Fruit fly (Drosophila melanogaster) whole organism, prepupa: ENCODE data around the gene CG17782.

ENCODE experiments used
- Blimp-1 ChIP-seq: fragments of 200-800 bp; sonication (Bioruptor generic); optimal IDR thresholded peaks from 3 replicates; lab custom pipeline; 2017; ENCODE audit warnings: missing biosample characterization, missing genetic modification characterization, mild to moderate bottlenecking, moderate library complexity, missing genetic modification reagents
- CG10669 ChIP-seq: fragments of 200-800 bp; sonication (Bioruptor generic); optimal IDR thresholded peaks from 3 replicates; lab custom pipeline; 2018; ENCODE audit warnings: missing biosample characterization, mild to moderate bottlenecking, missing genetic modification characterization, moderate library complexity
- CG11294 ChIP-seq: fragments of 200-800 bp; sonication (Bioruptor generic); IDR thresholded peaks from 2 replicates; pipeline ENCODE4 v1.3.6; 2022; ENCODE audit warnings: missing biosample characterization, missing genetic modification characterization
- CG11902 ChIP-seq: fragments of 200-800 bp; sonication (Bioruptor generic); optimal IDR thresholded peaks from 3 replicates; lab custom pipeline; 2016; ENCODE audit warnings: missing biosample characterization, missing genetic modification characterization
- CG15336 ChIP-seq: fragments of 200-800 bp; sonication (Bioruptor generic); IDR thresholded peaks from 2 replicates; pipeline ENCODE4 v1.3.6; 2022; ENCODE audit warnings: missing biosample characterization, missing genetic modification characterization
- CG1621 ChIP-seq: fragments of 200-800 bp; sonication (Bioruptor generic); optimal IDR thresholded peaks from 3 replicates; lab custom pipeline; 2018; ENCODE audit warnings: missing biosample characterization, mild to moderate bottlenecking, missing genetic modification characterization
- CG16779 ChIP-seq: fragments of 200-800 bp; sonication (Bioruptor generic); optimal IDR thresholded peaks from 3 replicates; lab custom pipeline; 2017; ENCODE audit warnings: missing biosample characterization, mild to moderate bottlenecking, missing genetic modification characterization
- CG31627 ChIP-seq: fragments of 200-800 bp; sonication (Bioruptor generic); optimal IDR thresholded peaks from 3 replicates; lab custom pipeline; 2016; ENCODE audit warnings: missing biosample characterization, missing genetic modification characterization
- CG4318 ChIP-seq: fragments of 200-800 bp; sonication (Bioruptor generic); optimal IDR thresholded peaks from 3 replicates; lab custom pipeline; 2017; ENCODE audit warnings: missing biosample characterization, mild to moderate bottlenecking, missing genetic modification characterization
- CG6276 ChIP-seq: fragments of 200-800 bp; sonication (Bioruptor generic); optimal IDR thresholded peaks from 2 replicates; lab custom pipeline; 2017; ENCODE audit warnings: missing biosample characterization, mild to moderate bottlenecking, missing genetic modification characterization
- CG8119 ChIP-seq: fragments of 200-800 bp; sonication (Bioruptor generic); IDR thresholded peaks from 3 replicates; pipeline ENCODE4 v1.3.6; 2022; ENCODE audit warnings: missing biosample characterization, missing genetic modification characterization
- CG8632 ChIP-seq: fragments of 200-800 bp; sonication (Bioruptor generic); optimal IDR thresholded peaks from 3 replicates; lab custom pipeline; 2016; ENCODE audit warnings: missing biosample characterization, missing genetic modification characterization
- CG9139 ChIP-seq: fragments of 200-800 bp; sonication (Bioruptor generic); optimal IDR thresholded peaks from 3 replicates; lab custom pipeline; 2017; ENCODE audit warnings: missing biosample characterization, mild to moderate bottlenecking, missing genetic modification characterization
- Eip93F ChIP-seq: fragments of 200-800 bp; sonication (Bioruptor generic); optimal IDR thresholded peaks from 2 replicates; lab custom pipeline; 2016; ENCODE audit warnings: missing biosample characterization, mild to moderate bottlenecking, missing genetic modification characterization
- Ets21C ChIP-seq: fragments of 200-800 bp; sonication (Bioruptor generic); optimal IDR thresholded peaks from 3 replicates; lab custom pipeline; 2016; ENCODE audit warnings: missing biosample characterization, missing genetic modification characterization
- Gug ChIP-seq: fragments of 200-800 bp; sonication (Bioruptor generic); IDR thresholded peaks from 2 replicates; pipeline ENCODE4 v1.3.6; 2022; ENCODE audit warnings: missing biosample characterization, missing genetic modification characterization
- Hr38 ChIP-seq: sonication (Bioruptor generic); optimal IDR thresholded peaks from 2 replicates; lab custom pipeline; 2016; ENCODE audit warnings: missing biosample characterization, missing genetic modification characterization
- Hr39 ChIP-seq: fragments of 200-800 bp; sonication (Bioruptor generic); optimal IDR thresholded peaks from 2 replicates; lab custom pipeline; 2016; ENCODE audit warnings: missing biosample characterization, missing genetic modification characterization
- Hr4 ChIP-seq: fragments of 200-800 bp; sonication (Bioruptor generic); optimal IDR thresholded peaks from 3 replicates; lab custom pipeline; 2016; ENCODE audit warnings: missing biosample characterization, missing genetic modification characterization
- Met ChIP-seq: fragments of 200-800 bp; sonication (Bioruptor generic); optimal IDR thresholded peaks from 3 replicates; lab custom pipeline; 2016; ENCODE audit warnings: missing biosample characterization, missing genetic modification characterization
- Smox ChIP-seq: fragments of 200-800 bp; sonication (Bioruptor generic); optimal IDR thresholded peaks from 3 replicates; lab custom pipeline; 2016; ENCODE audit warnings: missing biosample characterization, missing genetic modification characterization
- Sox14 ChIP-seq: fragments of 200-800 bp; sonication (Bioruptor generic); optimal IDR thresholded peaks from 3 replicates; lab custom pipeline; 2016; ENCODE audit warnings: missing biosample characterization, missing genetic modification characterization
- Sox15 ChIP-seq: fragments of 200-800 bp; sonication (Bioruptor generic); optimal IDR thresholded peaks from 3 replicates; lab custom pipeline; 2016; ENCODE audit warnings: missing biosample characterization, missing genetic modification characterization
- acj6 ChIP-seq: fragments of 200-800 bp; sonication (Bioruptor generic); optimal IDR thresholded peaks from 3 replicates; lab custom pipeline; 2016; ENCODE audit warnings: missing biosample characterization, missing genetic modification characterization
- cyc ChIP-seq: fragments of 200-800 bp; sonication (Bioruptor generic); optimal IDR thresholded peaks from 3 replicates; lab custom pipeline; 2016; ENCODE audit warnings: missing biosample characterization, missing genetic modification characterization
- dac ChIP-seq: fragments of 200-800 bp; sonication (Bioruptor generic); optimal IDR thresholded peaks from 2 replicates; lab custom pipeline; 2017; ENCODE audit warnings: missing biosample characterization, mild to moderate bottlenecking, missing genetic modification characterization
- eg ChIP-seq: fragments of 200-800 bp; sonication (Bioruptor generic); IDR thresholded peaks from 3 replicates; pipeline ENCODE4 v1.3.6; 2022; ENCODE audit warnings: missing biosample characterization, missing genetic modification characterization
- esn ChIP-seq: fragments of 200-800 bp; sonication (Bioruptor generic); optimal IDR thresholded peaks from 2 replicates; lab custom pipeline; 2016; ENCODE audit warnings: missing biosample characterization, mild to moderate bottlenecking, missing genetic modification characterization, moderate library complexity
- fd59A ChIP-seq: fragments of 200-800 bp; sonication (Bioruptor generic); optimal IDR thresholded peaks from 2 replicates; lab custom pipeline; 2017; ENCODE audit warnings: missing biosample characterization, mild to moderate bottlenecking, missing genetic modification characterization, missing genetic modification reagents
- fkh ChIP-seq: fragments of 200-800 bp; sonication (Bioruptor generic); optimal IDR thresholded peaks from 3 replicates; lab custom pipeline; 2017; ENCODE audit warnings: missing biosample characterization, mild to moderate bottlenecking, missing genetic modification characterization, moderate library complexity
- lz ChIP-seq: fragments of 200-800 bp; sonication (Bioruptor generic); optimal IDR thresholded peaks from 3 replicates; lab custom pipeline; 2016; ENCODE audit warnings: missing biosample characterization, missing genetic modification characterization
- net ChIP-seq: fragments of 200-800 bp; sonication (Bioruptor generic); optimal IDR thresholded peaks from 3 replicates; lab custom pipeline; 2016; ENCODE audit warnings: missing biosample characterization, missing genetic modification characterization
- ss ChIP-seq, 2 experiments: fragments of 200-800 bp; sonication (Bioruptor generic); optimal IDR thresholded peaks; 2 replicates in 1 of 2; 3 replicates in 1 of 2; lab custom pipeline; 2017 to 2018; ENCODE audit warnings: mild to moderate bottlenecking in 2 of 2, missing biosample characterization in 2 of 2, missing genetic modification characterization in 2 of 2, moderate library complexity in 1 of 2
- svp ChIP-seq: fragments of 200-800 bp; sonication (Bioruptor generic); peaks from one replicate; lab custom pipeline; 2016; ENCODE audit warnings: missing biosample characterization, missing genetic modification characterization
- topi ChIP-seq: fragments of 200-800 bp; sonication (Bioruptor generic); optimal IDR thresholded peaks from 3 replicates; lab custom pipeline; 2016; ENCODE audit warnings: missing biosample characterization, missing genetic modification characterization
- vri ChIP-seq: fragments of 200-800 bp; sonication (Bioruptor generic); optimal IDR thresholded peaks from 3 replicates; lab custom pipeline; 2016; ENCODE audit warnings: missing biosample characterization, mild to moderate bottlenecking, missing genetic modification characterization

Gene CG17782

DNA sequence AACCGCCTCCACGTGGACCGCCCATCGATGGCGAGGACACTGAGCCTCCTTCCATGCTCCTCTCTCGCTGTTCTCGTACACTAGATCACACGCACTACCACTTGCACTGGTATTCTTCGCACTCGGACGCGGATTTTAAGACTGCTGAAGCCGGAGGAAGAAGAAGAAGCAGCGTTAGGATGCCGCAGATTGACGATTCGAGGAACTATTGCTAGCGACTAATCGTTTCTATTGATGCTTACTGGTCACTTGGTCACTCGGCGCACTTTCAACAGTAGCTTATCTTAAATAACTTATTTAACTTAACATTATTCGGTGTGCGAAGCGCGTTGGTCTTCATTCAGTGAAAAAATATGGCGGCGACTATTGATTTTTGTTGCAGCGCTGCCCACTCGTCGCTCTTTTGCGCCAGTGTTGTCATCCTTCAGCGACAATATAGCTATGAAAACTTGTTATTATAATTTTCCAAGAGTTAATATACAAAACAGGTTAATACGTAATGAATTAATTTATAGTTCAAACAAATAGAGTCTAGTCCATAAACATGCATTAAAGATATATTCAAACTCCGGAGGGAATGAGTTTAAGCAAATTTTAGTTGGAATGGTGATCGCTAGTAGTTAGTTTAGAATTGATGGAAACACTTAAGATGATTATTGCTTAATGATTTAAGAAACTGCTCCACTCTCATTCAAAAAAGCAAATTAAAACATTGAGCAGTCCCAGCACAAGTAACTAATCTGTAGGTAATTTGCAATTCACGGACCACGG lies 24.0 kb downstream of the CG17782 start, which contains the start of the genes CG5746 and CG6454:
Gene CG5746 (minus strand): TSS at position 372 of the 771 bp plus-strand sequence.
Gene CG6454 (plus strand): TSS at position 763 of the 771 bp plus-strand sequence.
- TF ChIP-seq Hr4 (GFP tag; lab: Kevin White, UChicago), result no peak
- TF ChIP-seq Ets21C (GFP tag; lab: Kevin White, UChicago), result no peak
- TF ChIP-seq dac (GFP tag; lab: Kevin White, UChicago), result no peak
- no peak for TF ChIP-seq ss (GFP tag; optimal IDR thresholded peaks at IDR 0.05; lab: Kevin White, UChicago)
- TF ChIP-seq CG4318 (GFP tag; lab: Kevin White, UChicago), result no peak
- TF ChIP-seq CG31627 (GFP tag; lab: Kevin White, UChicago), result peak; percentile 79
- 0 out of 2 replicates have a peak, but pooled peaks have one; percentile 9 for TF ChIP-seq Gug (GFP tag; lab: Robert Waterston, UW)
- peak; percentile 47 for TF ChIP-seq Sox15
- TF ChIP-seq esn (GFP tag; lab: Kevin White, UChicago), result peak; percentile 76
- TF ChIP-seq acj6 (GFP tag; lab: Kevin White, UChicago), result no peak
- TF ChIP-seq CG11294, result peak; percentile 18; the same call in 1 of the 2 replicates
- TF ChIP-seq CG11902 (GFP tag; lab: Kevin White, UChicago), result peak; percentile 44
- peak; percentile 61 for TF ChIP-seq cyc (GFP tag; lab: Kevin White, UChicago)
- peak; percentile 75 for TF ChIP-seq lz (GFP tag; lab: Kevin White, UChicago)
- no peak for TF ChIP-seq CG9139 (GFP tag; lab: Kevin White, UChicago)

DNA sequence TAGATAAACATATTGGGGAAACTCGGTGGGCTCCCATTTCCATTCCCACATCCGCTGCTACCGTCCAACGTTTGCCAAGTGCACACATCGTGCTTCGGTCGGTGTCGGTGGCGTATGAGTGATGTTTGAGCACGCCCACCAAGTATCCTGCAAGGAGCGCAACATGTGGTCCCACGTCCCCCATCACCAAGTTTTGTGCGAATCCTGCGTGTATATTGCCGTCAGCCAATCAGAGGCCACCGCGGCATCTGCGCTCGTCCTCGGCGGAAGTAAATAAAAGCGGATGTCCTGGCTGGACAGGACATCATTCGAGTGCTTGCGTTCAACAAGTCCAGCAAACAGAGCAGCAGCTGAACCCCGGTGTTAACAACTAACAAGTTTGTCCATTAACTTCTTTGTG lies 31.3 kb downstream of the CG17782 start, which contains the start of gene Ms:
Gene Ms (plus strand): TSS at position 301 of the 400 bp plus-strand sequence.
- TF ChIP-seq CG15336 (GFP tag; lab: Robert Waterston, UW) (no peak), cyc (GFP tag; lab: Kevin White, UChicago) (no peak), net (GFP tag; lab: Kevin White, UChicago) (no peak), CG9139 (GFP tag; lab: Kevin White, UChicago) (no peak), CG11902 (GFP tag; lab: Kevin White, UChicago) (no peak), Ets21C (GFP tag; lab: Kevin White, UChicago) (no peak), ss (GFP tag; optimal IDR thresholded peaks at IDR 0.05; lab: Kevin White, UChicago) (no peak), topi (GFP tag; lab: Kevin White, UChicago) (no peak), Sox14 (GFP tag; lab: Kevin White, UChicago) (no peak), Blimp-1 (no peak), Smox (GFP tag; lab: Kevin White, UChicago) (no peak), vri (GFP tag; lab: Kevin White, UChicago) (no peak), CG11294 (no peak), CG4318 (GFP tag; lab: Kevin White, UChicago) (no peak), CG16779 (no peak), Met (GFP tag; lab: Kevin White, UChicago) (no peak), CG8632 (GFP tag; lab: Kevin White, UChicago) (no peak)

DNA sequence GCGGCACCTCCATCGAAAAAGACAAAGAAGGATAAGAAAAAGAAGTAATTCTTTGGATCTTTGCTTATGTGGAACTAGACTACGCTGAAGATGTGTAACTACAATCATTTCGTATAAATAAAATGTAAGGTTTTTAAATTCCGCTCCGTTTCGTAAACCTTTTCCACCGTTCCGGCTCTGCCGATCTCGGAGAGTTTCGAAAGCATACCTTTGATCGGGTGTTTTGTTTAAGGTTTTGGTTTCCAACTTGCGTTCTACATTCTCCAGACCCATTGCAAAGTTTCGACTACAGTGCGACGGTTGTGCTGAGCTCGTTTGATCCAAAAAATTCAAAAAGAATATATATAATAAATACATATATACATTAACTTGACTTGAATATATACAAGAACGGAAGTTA lies 35.9 kb downstream of the CG17782 start, which contains the start of gene CG6432:
Gene CG6432 (plus strand): TSS at position 301 of the 400 bp plus-strand sequence.
- TF ChIP-seq vri (GFP tag; lab: Kevin White, UChicago) (no peak), eg (GFP tag; lab: Robert Waterston, UW) (no peak), Smox (GFP tag; lab: Kevin White, UChicago) (no peak), acj6 (GFP tag; lab: Kevin White, UChicago) (no peak), svp (GFP tag; lab: Kevin White, UChicago) (no peak), fkh (GFP tag; lab: Kevin White, UChicago) (no peak), CG8119 (no peak), CG10669 (GFP tag; lab: Kevin White, UChicago) (no peak), CG1621 (tag; lab: Kevin White, UChicago) (no peak), Sox14 (GFP tag; lab: Kevin White, UChicago) (no peak), Hr38 (no peak), Hr39 (GFP tag; lab: Kevin White, UChicago) (no peak), CG6276 (GFP tag; lab: Kevin White, UChicago) (no peak), Met (GFP tag; lab: Kevin White, UChicago) (no peak), Eip93F (GFP tag; lab: Kevin White, UChicago) (no peak), fd59A (GFP tag; lab: Kevin White, UChicago) (no peak)
